Worm (Caenorhabditis elegans) whole organism, midembryonic: ENCODE measurements around the gene sago-1.

Experiments used
- T22C8.4 ChIP-seq: fragments of 200-800 bp; sonication (Bioruptor generic); IDR thresholded peaks from 2 replicates; pipeline ENCODE4 v1.3.6; 2022; ENCODE audit warnings: missing genetic modification characterization, missing compliant biosample characterization
- cog-1 ChIP-seq: sonication (generic microtip); optimal IDR thresholded peaks from 2 replicates; lab custom pipeline; 2016; ENCODE audit warnings: missing genetic modification characterization, missing compliant biosample characterization
- flt-1 ChIP-seq: fragments of 200-800 bp; sonication (Bioruptor generic); IDR thresholded peaks from 2 replicates; pipeline ENCODE4 v1.3.6; 2022; ENCODE audit warnings: missing genetic modification characterization, missing compliant biosample characterization
- klf-2 ChIP-seq: fragments of 200-800 bp; sonication (Bioruptor generic); conservative IDR thresholded peaks from 2 replicates; pipeline ENCODE4 v1.3.6; 2022; ENCODE audit warnings: missing genetic modification reagents, missing genetic modification characterization, missing compliant biosample characterization
- med-1 ChIP-seq: sonication (generic microtip); optimal IDR thresholded peaks from 2 replicates; lab custom pipeline; 2017; ENCODE audit warnings: missing genetic modification characterization, mild to moderate bottlenecking, missing compliant biosample characterization, antibody characterized with exemption, missing genetic modification reagents; ENCODE audit not compliant: insufficient read depth
- ref-1 ChIP-seq: fragments of 200-800 bp; sonication (Bioruptor generic); conservative IDR thresholded peaks from 2 replicates; pipeline ENCODE4 v1.3.6; 2022; ENCODE audit warnings: missing genetic modification reagents, missing genetic modification characterization, missing compliant biosample characterization
- tab-1 ChIP-seq: fragments of 200-800 bp; sonication (Bioruptor generic); IDR thresholded peaks from 2 replicates; pipeline ENCODE4 v1.3.6; 2022; ENCODE audit warnings: missing genetic modification characterization, missing compliant biosample characterization
- ztf-23 ChIP-seq: fragments of 200-800 bp; sonication (Bioruptor generic); IDR thresholded peaks from 2 replicates; pipeline ENCODE4 v1.3.6; 2022; ENCODE audit warnings: missing genetic modification reagents, missing genetic modification characterization, missing compliant biosample characterization
- ztf-29 ChIP-seq: fragments of 200-800 bp; sonication (Bioruptor generic); IDR thresholded peaks from 2 replicates; pipeline ENCODE4 v1.3.6; 2022; ENCODE audit warnings: missing genetic modification reagents, missing genetic modification characterization, missing compliant biosample characterization

Gene sago-1

ce11 chrV:6291301-6291700 is 12.3 kb upstream of the sago-1 start:
- TF ChIP-seq T22C8.4 (GFP tag; lab: Robert Waterston, UW) = no peak
- no peak for TF ChIP-seq flt-1
- TF ChIP-seq med-1 (GFP tag; lab: Kevin White, UChicago) = no peak
- no peak for TF ChIP-seq ztf-29 (GFP tag; lab: Robert Waterston, UW)
- no peak for TF ChIP-seq tab-1 (GFP tag; lab: Robert Waterston, UW)
- no peak for TF ChIP-seq klf-2 (GFP tag; lab: Robert Waterston, UW)
- TF ChIP-seq cog-1 (tag; lab: Kevin White, UChicago) = no peak
- TF ChIP-seq ref-1 (GFP tag; lab: Robert Waterston, UW) = no peak
- TF ChIP-seq ztf-23 = no peak

DNA sequence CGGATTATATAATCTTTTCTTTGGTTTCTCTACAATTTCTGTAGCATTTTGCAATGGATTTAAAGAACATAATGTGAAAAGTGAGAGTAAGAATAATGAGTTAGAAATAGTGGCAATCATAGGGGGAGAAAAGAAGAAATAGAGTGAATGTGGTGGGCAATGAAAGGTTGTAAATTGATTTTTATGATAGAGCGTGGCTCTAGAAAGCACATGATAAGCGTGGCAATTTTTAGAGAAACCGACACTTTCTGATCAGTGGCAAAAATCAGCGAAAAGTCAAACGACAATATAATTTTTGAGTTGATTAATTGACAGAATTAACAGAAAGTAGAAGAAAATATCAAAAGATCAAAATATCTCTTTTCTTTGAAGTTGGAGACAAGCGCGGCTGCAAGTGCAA is 11.2 kb upstream of the sago-1 start, which contains the start of gene K12B6.9:
K12B6.9 (minus strand) TSS at position 266 of the 400 bp plus-strand sequence.
- TF ChIP-seq cog-1 (tag; lab: Kevin White, UChicago) (no peak), klf-2 (GFP tag; lab: Robert Waterston, UW) (no peak), T22C8.4 (GFP tag; lab: Robert Waterston, UW) (no peak), ztf-23 (no peak), ref-1 (GFP tag; lab: Robert Waterston, UW) (no peak), ztf-29 (GFP tag; lab: Robert Waterston, UW) (no peak), flt-1 (no peak), tab-1 (GFP tag; lab: Robert Waterston, UW) (no peak), med-1 (GFP tag; lab: Kevin White, UChicago) (no peak)

DNA sequence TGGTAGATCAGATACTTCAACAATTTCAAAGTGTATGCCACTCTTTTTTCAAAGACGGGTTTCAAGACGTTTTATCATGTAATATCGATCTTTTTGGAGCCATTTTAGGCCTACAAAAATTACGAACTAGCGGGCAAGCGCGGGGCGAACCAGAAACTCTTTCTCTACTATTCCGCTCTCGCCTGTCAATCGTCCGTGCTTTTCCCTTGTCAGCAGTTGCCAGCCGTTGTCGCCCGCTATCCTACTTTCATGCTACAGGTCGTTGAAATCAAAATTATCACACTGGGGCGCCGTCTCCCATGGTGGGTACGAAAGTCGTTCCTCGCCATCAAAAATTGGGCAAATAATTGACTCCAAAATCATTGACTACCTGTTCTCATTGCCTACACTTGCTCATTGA is 2.5 kb upstream of the sago-1 start:
- TF ChIP-seq flt-1 (no peak), ztf-23 (no peak), cog-1 (tag; lab: Kevin White, UChicago) (no peak), ref-1 (GFP tag; lab: Robert Waterston, UW) (no peak), tab-1 (GFP tag; lab: Robert Waterston, UW) (no peak)

DNA sequence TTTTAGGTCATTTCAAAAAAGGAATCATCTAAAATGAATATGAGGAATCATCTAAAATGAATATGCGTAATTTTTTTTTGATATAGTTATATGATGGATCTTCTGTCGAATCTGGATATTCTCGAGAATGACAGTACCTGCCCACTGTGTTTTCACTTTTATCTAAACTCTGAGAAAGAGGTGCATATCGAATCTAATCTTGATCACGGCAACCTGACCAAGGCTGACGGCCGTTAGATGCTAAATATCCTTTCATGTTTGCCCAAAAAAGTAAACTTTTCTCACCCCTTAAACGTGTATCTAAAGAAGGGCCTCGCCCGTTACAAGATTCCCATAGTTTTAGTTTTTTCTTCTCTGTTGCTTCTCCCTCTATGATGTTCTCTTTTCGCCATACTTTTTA is 1.1 kb upstream of the sago-1 start:
- no peak for TF ChIP-seq ref-1 (GFP tag; lab: Robert Waterston, UW)
- TF ChIP-seq tab-1 (GFP tag; lab: Robert Waterston, UW) = no peak
- no peak for TF ChIP-seq ztf-29 (GFP tag; lab: Robert Waterston, UW)

DNA sequence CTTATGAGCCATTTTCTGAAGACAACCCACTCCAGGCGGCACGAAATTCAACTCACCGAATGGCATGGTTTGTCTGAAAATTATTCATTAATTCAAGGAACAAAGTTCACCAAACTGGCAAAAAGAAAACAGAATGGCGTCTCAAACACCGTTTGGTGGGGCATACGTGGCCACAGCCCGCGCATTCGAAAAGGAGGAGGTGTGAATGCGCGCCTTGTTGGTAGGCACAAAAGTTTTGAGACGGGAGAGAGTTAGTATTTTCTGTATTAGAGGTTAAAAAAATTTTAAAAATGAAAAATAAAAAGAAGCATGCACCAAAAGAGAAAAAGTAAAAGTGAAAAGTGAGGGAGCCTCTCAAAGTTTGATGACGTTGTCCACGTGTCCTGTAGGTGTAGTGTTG is 8.4 kb downstream of the sago-1 start:
- TF ChIP-seq ref-1 (GFP tag; lab: Robert Waterston, UW) = no peak
- TF ChIP-seq tab-1 (GFP tag; lab: Robert Waterston, UW) = no peak
- TF ChIP-seq flt-1 = no peak
- TF ChIP-seq ztf-29 (GFP tag; lab: Robert Waterston, UW) = no peak

DNA sequence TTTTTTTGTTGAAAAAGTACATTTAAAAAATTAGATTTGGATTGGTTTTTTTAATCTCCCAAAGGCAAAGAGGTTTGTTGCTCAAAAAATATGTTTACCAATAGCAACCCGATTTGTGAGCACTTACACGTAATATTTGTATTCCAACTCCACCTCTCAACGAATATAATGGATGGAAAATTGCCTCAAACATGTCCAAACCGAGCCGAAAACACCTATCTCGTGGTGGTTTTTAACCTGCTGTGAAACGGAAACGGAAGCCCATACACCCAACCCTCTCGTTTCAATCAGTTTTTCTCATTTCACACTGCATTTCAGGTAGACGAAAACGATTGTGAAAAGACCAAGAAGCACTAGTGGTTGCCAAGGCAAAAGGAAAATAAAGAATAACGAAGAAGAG is 13.1 kb downstream of the sago-1 start, which contains the start of gene cest-24:
cest-24 (plus strand) TSS at position 301 of the 400 bp plus-strand sequence.
- TF ChIP-seq T22C8.4 (GFP tag; lab: Robert Waterston, UW) = no peak
- no peak for TF ChIP-seq flt-1
- no peak for TF ChIP-seq cog-1 (tag; lab: Kevin White, UChicago)
- no peak for TF ChIP-seq med-1 (GFP tag; lab: Kevin White, UChicago)
- no peak for TF ChIP-seq tab-1 (GFP tag; lab: Robert Waterston, UW)
- no peak for TF ChIP-seq ztf-29 (GFP tag; lab: Robert Waterston, UW)
- TF ChIP-seq ref-1 (GFP tag; lab: Robert Waterston, UW) = no peak
- no peak for TF ChIP-seq klf-2 (GFP tag; lab: Robert Waterston, UW)
- TF ChIP-seq ztf-23 = no peak

DNA sequence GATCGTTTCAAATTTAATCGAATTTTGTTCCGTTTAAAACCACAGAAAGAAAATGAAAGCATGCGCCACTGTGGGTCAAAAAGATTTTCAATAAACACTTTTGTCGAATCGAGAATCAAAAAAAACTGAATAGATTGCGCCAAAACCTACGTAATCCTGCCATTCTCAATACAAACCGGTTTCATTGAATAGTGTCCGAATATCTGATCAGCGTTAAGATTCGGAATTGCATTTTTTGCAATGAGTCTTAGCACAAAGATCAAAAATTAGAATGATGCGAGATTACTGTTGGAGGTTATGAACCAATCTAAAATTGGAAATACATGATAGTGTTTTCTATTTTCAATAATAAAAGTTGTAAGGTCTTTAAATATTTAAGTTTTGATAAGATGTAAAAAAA is 14.4 kb downstream of the sago-1 start:
- TF ChIP-seq cog-1 (tag; lab: Kevin White, UChicago) = no peak
- no peak for TF ChIP-seq T22C8.4 (GFP tag; lab: Robert Waterston, UW)
- no peak for TF ChIP-seq ref-1 (GFP tag; lab: Robert Waterston, UW)
- no peak for TF ChIP-seq med-1 (GFP tag; lab: Kevin White, UChicago)
- no peak for TF ChIP-seq ztf-23
- TF ChIP-seq flt-1 = no peak
- TF ChIP-seq klf-2 (GFP tag; lab: Robert Waterston, UW) = no peak
- TF ChIP-seq tab-1 (GFP tag; lab: Robert Waterston, UW) = no peak
- TF ChIP-seq ztf-29 (GFP tag; lab: Robert Waterston, UW) = no peak

- TF ChIP-seq ztf-29 (GFP tag; lab: Robert Waterston, UW) = no peak
- no peak for TF ChIP-seq cog-1 (tag; lab: Kevin White, UChicago)
- TF ChIP-seq klf-2 (GFP tag; lab: Robert Waterston, UW) = no peak
- TF ChIP-seq tab-1 (GFP tag; lab: Robert Waterston, UW) = no peak
- TF ChIP-seq flt-1 = no peak
- TF ChIP-seq med-1 (GFP tag; lab: Kevin White, UChicago) = no peak
- no peak for TF ChIP-seq ref-1 (GFP tag; lab: Robert Waterston, UW)
- TF ChIP-seq ztf-23 = no peak
Measured at ce11 chrV:6319358-6319757, 15.8 kb downstream of the sago-1 start.

DNA sequence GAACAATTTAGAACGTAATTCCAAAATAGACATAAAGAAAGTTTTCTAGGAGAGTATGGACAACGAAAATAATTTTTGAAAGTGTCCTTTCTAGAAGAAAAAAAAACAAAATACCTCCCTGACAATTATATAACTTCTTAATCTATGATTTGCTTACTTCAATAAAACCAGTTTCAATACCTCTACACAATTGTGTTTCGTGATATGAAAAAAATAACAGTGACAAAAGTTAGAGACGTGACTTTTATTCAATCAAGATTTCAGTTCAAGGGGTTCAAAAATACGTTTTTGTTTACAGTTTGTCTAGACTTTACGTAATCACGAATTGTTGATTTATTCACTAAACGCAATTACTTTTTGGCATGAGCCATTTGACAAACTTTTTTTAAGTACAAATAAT is 17.7 kb downstream of the sago-1 start:
- TF ChIP-seq ztf-23 = no peak
- no peak for TF ChIP-seq ztf-29 (GFP tag; lab: Robert Waterston, UW)
- no peak for TF ChIP-seq cog-1 (tag; lab: Kevin White, UChicago)
- no peak for TF ChIP-seq klf-2 (GFP tag; lab: Robert Waterston, UW)
- TF ChIP-seq med-1 (GFP tag; lab: Kevin White, UChicago) = no peak
- no peak for TF ChIP-seq flt-1
- no peak for TF ChIP-seq ref-1 (GFP tag; lab: Robert Waterston, UW)
- TF ChIP-seq T22C8.4 (GFP tag; lab: Robert Waterston, UW) = no peak
- no peak for TF ChIP-seq tab-1 (GFP tag; lab: Robert Waterston, UW)

ce11 chrV:6321733-6322198 is 18.2 kb downstream of the sago-1 start, which contains the start of gene T28C12.15:
Gene T28C12.15, minus strand, starts transcription at chrV:6321783.
- TF ChIP-seq flt-1 (no peak), med-1 (GFP tag; lab: Kevin White, UChicago) (no peak), ztf-23 (no peak)
